Worm (Caenorhabditis elegans): ENCODE data around the gene F49C5.11.

DNA sequence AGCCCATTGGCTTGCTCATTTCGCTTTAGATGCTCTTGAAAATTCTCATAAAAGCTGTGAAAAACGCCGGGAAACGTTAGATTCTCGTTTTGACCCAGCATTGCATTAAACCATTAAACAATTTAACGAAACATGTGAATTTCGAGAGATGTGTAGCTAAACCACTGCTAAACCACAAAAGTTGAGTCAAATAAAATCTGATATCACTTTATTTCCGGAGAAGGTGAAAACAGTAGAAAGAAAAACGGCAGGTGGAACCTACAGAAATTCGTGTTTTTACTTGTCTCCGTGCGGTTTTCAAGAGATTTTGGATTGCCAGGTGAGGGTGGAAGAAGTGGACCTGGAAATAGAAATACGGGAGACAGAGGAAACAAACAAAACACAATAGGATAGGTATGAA is 11.1 kb upstream of the F49C5.11 start, which contains the start of gene F49C5.9:
- TF ChIP-seq elt-3 (tag; optimal IDR thresholded peaks at IDR 0.05) (no peak), unc-39 (tag; optimal IDR thresholded peaks at IDR 0.05) (no peak), pha-4 (tag; optimal IDR thresholded peaks at IDR 0.05) (no peak), unc-62 (GFP tag; optimal IDR thresholded peaks at IDR 0.05) (no peak), nhr-28 (tag; optimal IDR thresholded peaks at IDR 0.05) (no peak), snpc-4 (tag; optimal IDR thresholded peaks at IDR 0.05) (no peak), nhr-12 (tag; optimal IDR thresholded peaks at IDR 0.05) (no peak), bed-3 (GFP tag; optimal IDR thresholded peaks at IDR 0.05) (no peak), ztf-11 (tag; optimal IDR thresholded peaks at IDR 0.05) (no peak)
